Fruit fly (Drosophila melanogaster) whole organism, embryonic: Measurements from ENCODE around the gene CG13075.

Experiments used
- Asciz ChIP-seq: fragments of 200-800 bp; sonication (Bioruptor generic); optimal IDR thresholded peaks from 2 replicates; lab custom pipeline; 2017; ENCODE audit warnings: missing biosample characterization, mild to moderate bottlenecking, missing genetic modification characterization, missing genetic modification reagents
- Atf6 ChIP-seq: fragments of 200-800 bp; sonication (Bioruptor generic); IDR thresholded peaks from 2 replicates; pipeline ENCODE4 v1.3.6; 2022; ENCODE audit warnings: missing biosample characterization, missing genetic modification characterization
- CG10147 ChIP-seq: fragments of 200-800 bp; sonication (Bioruptor generic); optimal IDR thresholded peaks from 2 replicates; lab custom pipeline; 2019; ENCODE audit warnings: missing biosample characterization, mild to moderate bottlenecking, missing genetic modification characterization, moderate library complexity
- CG10209 ChIP-seq: fragments of 200-800 bp; sonication (Bioruptor generic); optimal IDR thresholded peaks from 3 replicates; lab custom pipeline; 2017; ENCODE audit warnings: missing biosample characterization, mild to moderate bottlenecking, missing genetic modification characterization, missing genetic modification reagents
- CG10274 ChIP-seq: fragments of 200-800 bp; sonication (Bioruptor generic); optimal IDR thresholded peaks from 3 replicates; lab custom pipeline; 2017; ENCODE audit warnings: missing biosample characterization, mild to moderate bottlenecking, missing genetic modification characterization
- CG11723 ChIP-seq: fragments of 200-800 bp; sonication (Bioruptor generic); optimal IDR thresholded peaks from 2 replicates; lab custom pipeline; 2017; ENCODE audit warnings: missing biosample characterization, mild to moderate bottlenecking, missing genetic modification characterization
- CG12155 ChIP-seq: fragments of 200-800 bp; sonication (Bioruptor generic); optimal IDR thresholded peaks from 3 replicates; lab custom pipeline; 2016; ENCODE audit warnings: missing biosample characterization, missing genetic modification characterization
- CG12219 ChIP-seq: fragments of 200-800 bp; sonication (Bioruptor generic); optimal IDR thresholded peaks from 3 replicates; lab custom pipeline; 2018; ENCODE audit warnings: missing biosample characterization, mild to moderate bottlenecking, missing genetic modification characterization
- CG1233 ChIP-seq: fragments of 200-800 bp; sonication (Bioruptor generic); optimal IDR thresholded peaks from 4 replicates; lab custom pipeline; 2018; ENCODE audit warnings: missing biosample characterization, mild to moderate bottlenecking, missing genetic modification characterization
- CG12769 ChIP-seq: fragments of 200-800 bp; sonication (Bioruptor generic); optimal IDR thresholded peaks from 2 replicates; lab custom pipeline; 2019; ENCODE audit warnings: missing biosample characterization, mild to moderate bottlenecking, missing genetic modification characterization, moderate library complexity
- CG13287 ChIP-seq: fragments of 200-800 bp; sonication (Bioruptor generic); IDR thresholded peaks from 2 replicates; pipeline ENCODE4 v1.3.6; 2022; ENCODE audit warnings: missing biosample characterization, missing genetic modification characterization; ENCODE audit not compliant: partially characterized antibody
- CG13894 ChIP-seq: fragments of 200-800 bp; sonication (Bioruptor generic); optimal IDR thresholded peaks from 3 replicates; lab custom pipeline; 2018; ENCODE audit warnings: missing biosample characterization, mild to moderate bottlenecking, missing genetic modification characterization, moderate library complexity
- CG15011 ChIP-seq: fragments of 200-800 bp; sonication (Bioruptor generic); optimal IDR thresholded peaks from 3 replicates; lab custom pipeline; 2018; ENCODE audit warnings: missing biosample characterization, mild to moderate bottlenecking, missing genetic modification characterization
- CG16779 ChIP-seq: fragments of 200-800 bp; sonication (Bioruptor generic); IDR thresholded peaks from 2 replicates; pipeline ENCODE4 v1.3.6; 2022; ENCODE audit warnings: missing biosample characterization, missing genetic modification characterization
- CG18011 ChIP-seq: fragments of 200-800 bp; sonication (Bioruptor generic); optimal IDR thresholded peaks from 2 replicates; lab custom pipeline; 2017; ENCODE audit warnings: missing biosample characterization, missing genetic modification characterization, mild to moderate bottlenecking, moderate library complexity, missing genotype
- CG18599 ChIP-seq: fragments of 200-800 bp; sonication (Bioruptor generic); optimal IDR thresholded peaks from 3 replicates; lab custom pipeline; 2017; ENCODE audit warnings: missing biosample characterization, missing genetic modification characterization, mild to moderate bottlenecking, moderate library complexity, missing genetic modification reagents
- CG2712 ChIP-seq: fragments of 200-800 bp; optimal IDR thresholded peaks from 3 replicates; lab custom pipeline; 2019; ENCODE audit warnings: missing biosample characterization, mild to moderate bottlenecking, missing genetic modification characterization, moderate library complexity
- CG3065 ChIP-seq: fragments of 200-800 bp; sonication (Bioruptor generic); optimal IDR thresholded peaks from 2 replicates; lab custom pipeline; 2016; ENCODE audit warnings: missing biosample characterization, missing genetic modification characterization
- CG4404 ChIP-seq: fragments of 200-800 bp; sonication (Bioruptor generic); IDR thresholded peaks from 2 replicates; pipeline ENCODE4 v1.3.6; 2022; ENCODE audit warnings: missing biosample characterization, missing genetic modification characterization
- CG5953 ChIP-seq: fragments of 200-800 bp; sonication (Bioruptor generic); IDR thresholded peaks from 2 replicates; pipeline ENCODE4 v1.3.6; 2022; ENCODE audit warnings: missing biosample characterization, missing genetic modification characterization
- CG6654 ChIP-seq: fragments of 200-800 bp; sonication (Bioruptor generic); optimal IDR thresholded peaks from 2 replicates; lab custom pipeline; 2017; ENCODE audit warnings: missing biosample characterization, mild to moderate bottlenecking, missing genetic modification characterization
- CG7556 ChIP-seq: fragments of 200-800 bp; sonication (Bioruptor generic); optimal IDR thresholded peaks from 2 replicates; lab custom pipeline; 2017; ENCODE audit warnings: missing biosample characterization, mild to moderate bottlenecking, missing genetic modification characterization
- CoRest ChIP-seq: fragments of 200-800 bp; sonication (Bioruptor generic); optimal IDR thresholded peaks from 3 replicates; lab custom pipeline; 2018; ENCODE audit warnings: missing biosample characterization, mild to moderate bottlenecking, missing genetic modification characterization, moderate library complexity
- HLHmδ ChIP-seq: fragments of 200-800 bp; sonication (Bioruptor generic); optimal IDR thresholded peaks from 2 replicates; lab custom pipeline; 2018; ENCODE audit warnings: missing biosample characterization, mild to moderate bottlenecking, missing genetic modification characterization, moderate library complexity
- Hr51 ChIP-seq, 2 experiments: fragments of 200-800 bp; sonication (Bioruptor generic); optimal IDR thresholded peaks; 2 replicates in 1 of 2; 3 replicates in 1 of 2; lab custom pipeline; 2016 to 2018; ENCODE audit warnings: missing biosample characterization in 2 of 2, missing genetic modification characterization in 2 of 2, mild to moderate bottlenecking in 1 of 2, moderate library complexity in 1 of 2
- Mes4 ChIP-seq: fragments of 200-800 bp; sonication (Bioruptor generic); optimal IDR thresholded peaks from 2 replicates; lab custom pipeline; 2016; ENCODE audit warnings: missing biosample characterization, missing genetic modification characterization
- Neu2 ChIP-seq: fragments of 200-800 bp; sonication (Bioruptor generic); optimal IDR thresholded peaks from 3 replicates; lab custom pipeline; 2016; ENCODE audit warnings: missing biosample characterization, missing genetic modification characterization, borderline replicate concordance
- Oaz ChIP-seq: fragments of 200-800 bp; sonication (Bioruptor generic); IDR thresholded peaks from 2 replicates; pipeline ENCODE4 v1.3.6; 2022; ENCODE audit warnings: missing biosample characterization, missing genetic modification characterization
- Optix ChIP-seq: fragments of 200-800 bp; sonication (Bioruptor generic); IDR thresholded peaks from 3 replicates; pipeline ENCODE4 v1.3.6; 2022; ENCODE audit warnings: missing biosample characterization, missing genetic modification characterization
- Rx ChIP-seq: fragments of 200-800 bp; sonication (Bioruptor generic); IDR thresholded peaks from 2 replicates; pipeline ENCODE4 v1.3.6; 2022; ENCODE audit warnings: missing biosample characterization, missing genetic modification characterization
- Tbp ChIP-seq: fragments of >200 bp; optimal IDR thresholded peaks from 2 replicates; lab custom pipeline; 2018; ENCODE audit warnings: missing biosample characterization, missing genetic modification characterization
- Vsx1 ChIP-seq: fragments of 200-800 bp; sonication (Bioruptor generic); optimal IDR thresholded peaks from 2 replicates; lab custom pipeline; 2017; ENCODE audit warnings: missing biosample characterization, mild to moderate bottlenecking, missing genetic modification characterization, missing genetic modification reagents
- Xbp1 ChIP-seq: fragments of 200-800 bp; sonication (Bioruptor generic); optimal IDR thresholded peaks from 3 replicates; lab custom pipeline; 2016; ENCODE audit warnings: missing biosample characterization, mild to moderate bottlenecking, missing genetic modification characterization
- YL-1 ChIP-seq: fragments of 200-800 bp; sonication (Bioruptor generic); optimal IDR thresholded peaks from 3 replicates; lab custom pipeline; 2017; ENCODE audit warnings: missing biosample characterization, mild to moderate bottlenecking, missing genetic modification characterization
- btn ChIP-seq: fragments of 200-800 bp; sonication (Bioruptor generic); optimal IDR thresholded peaks from 2 replicates; lab custom pipeline; 2016; ENCODE audit warnings: missing biosample characterization, missing genetic modification characterization
- cwo ChIP-seq: fragments of 200-800 bp; sonication (Bioruptor generic); optimal IDR thresholded peaks from 3 replicates; lab custom pipeline; 2017; ENCODE audit warnings: missing biosample characterization, missing genetic modification characterization, mild to moderate bottlenecking, moderate library complexity, missing genetic modification reagents
- danr ChIP-seq: fragments of 200-800 bp; sonication (Bioruptor generic); IDR thresholded peaks from 2 replicates; pipeline ENCODE4 v1.3.6; 2022; ENCODE audit warnings: missing biosample characterization, missing genetic modification characterization
- gce ChIP-seq: fragments of 200-800 bp; sonication (Bioruptor generic); IDR thresholded peaks from 3 replicates; pipeline ENCODE4 v1.3.6; 2022; ENCODE audit warnings: missing biosample characterization, missing genetic modification characterization
- gcm2 ChIP-seq: fragments of 200-800 bp; sonication (Bioruptor generic); optimal IDR thresholded peaks from 2 replicates; lab custom pipeline; 2016; ENCODE audit warnings: missing biosample characterization, missing genetic modification characterization
- hbn ChIP-seq: fragments of 200-800 bp; sonication (Bioruptor generic); IDR thresholded peaks from 2 replicates; pipeline ENCODE4 v1.3.6; 2022; ENCODE audit warnings: missing biosample characterization, missing genetic modification characterization; ENCODE audit not compliant: partially characterized antibody
- lab ChIP-seq: fragments of 200-800 bp; sonication (Bioruptor generic); optimal IDR thresholded peaks from 3 replicates; lab custom pipeline; 2017; ENCODE audit warnings: missing biosample characterization, missing genetic modification characterization, mild to moderate bottlenecking, moderate library complexity, missing genetic modification reagents
- oc ChIP-seq: fragments of 200-800 bp; sonication (Bioruptor generic); optimal IDR thresholded peaks from 2 replicates; lab custom pipeline; 2018; ENCODE audit warnings: missing biosample characterization, mild to moderate bottlenecking, missing genetic modification characterization, moderate library complexity
- p53 ChIP-seq: fragments of 200-800 bp; sonication (Bioruptor generic); optimal IDR thresholded peaks from 2 replicates; lab custom pipeline; 2016; ENCODE audit warnings: missing biosample characterization, missing genetic modification characterization
- pros ChIP-seq: fragments of 200-800 bp; sonication (Bioruptor generic); optimal IDR thresholded peaks from 3 replicates; lab custom pipeline; 2019; ENCODE audit warnings: missing biosample characterization, mild to moderate bottlenecking, missing genetic modification characterization, moderate library complexity
- ro ChIP-seq: fragments of 200-800 bp; sonication (Bioruptor generic); IDR thresholded peaks from 2 replicates; pipeline ENCODE4 v1.3.6; 2022; ENCODE audit warnings: missing biosample characterization, missing genetic modification characterization
- seq ChIP-seq: fragments of 200-800 bp; sonication (Bioruptor generic); IDR thresholded peaks from 2 replicates; pipeline ENCODE4 v1.3.6; 2022; ENCODE audit warnings: missing biosample characterization, missing genetic modification characterization
- so ChIP-seq: fragments of 200-800 bp; sonication (Bioruptor generic); IDR thresholded peaks from 3 replicates; pipeline ENCODE4 v1.3.6; 2022; ENCODE audit warnings: missing biosample characterization, missing genetic modification characterization
- vfl ChIP-seq: fragments of 200-800 bp; sonication (Bioruptor generic); optimal IDR thresholded peaks from 2 replicates; lab custom pipeline; 2016; ENCODE audit warnings: missing biosample characterization, missing genetic modification characterization
- vvl ChIP-seq: fragments of 200-800 bp; sonication (Bioruptor generic); IDR thresholded peaks from 2 replicates; pipeline ENCODE4 v1.3.6; 2022; ENCODE audit warnings: missing biosample characterization, missing genetic modification characterization
- wor ChIP-seq: fragments of 200-800 bp; sonication (Bioruptor generic); IDR thresholded peaks from 2 replicates; pipeline ENCODE4 v1.3.6; 2022; ENCODE audit warnings: missing biosample characterization, missing genetic modification characterization

Gene CG13075

DNA sequence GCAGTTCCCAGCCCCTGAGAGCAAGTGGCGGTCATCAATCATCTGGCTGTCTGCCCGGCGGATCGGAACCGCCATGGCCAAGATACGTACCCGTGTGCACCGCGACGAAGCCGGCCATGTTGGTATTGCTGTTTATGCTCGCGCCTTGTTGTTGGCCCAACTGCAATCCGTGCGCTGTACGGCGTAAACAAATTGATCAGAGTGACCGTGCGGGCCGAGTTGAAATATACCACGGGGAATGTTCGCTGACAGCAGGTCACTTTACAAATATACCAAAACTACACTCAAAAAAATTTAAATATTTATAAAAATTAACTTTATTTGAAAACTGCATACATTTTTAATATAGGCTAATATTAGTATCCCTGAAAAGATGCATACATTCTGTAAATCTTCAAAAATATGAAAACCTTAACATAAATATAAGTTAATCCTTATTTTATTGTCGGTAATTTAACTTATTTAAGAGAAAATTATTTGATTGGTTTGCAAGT is 3.6 kb downstream of the CG13075 start, which contains the start of gene Tasp1 (continued):
- TF ChIP-seq oc (tag; lab: Kevin White, UChicago) (no peak), cwo (no peak), Tbp (no peak), CG1233 (GFP tag; lab: Kevin White, UChicago) (peak; percentile 48), CG12219 (GFP tag; lab: Kevin White, UChicago) (no peak), Neu2 (GFP tag; lab: Kevin White, UChicago) (no peak), CG13894 (no peak), Mes4 (GFP tag; lab: Kevin White, UChicago) (no peak), CG6654 (GFP tag; lab: Kevin White, UChicago) (no peak), Atf6 (peak; percentile 74), so (GFP tag; lab: Robert Waterston, UW) (peak; percentile 61; the same call in 1 of the 3 replicates), btn (no peak), HLHmδ (GFP tag; lab: Kevin White, UChicago) (peak; percentile 41), CG2712 (tag; lab: Kevin White, UChicago) (peak; percentile 83), Xbp1 (GFP tag; lab: Kevin White, UChicago) (peak; percentile 66), ro (GFP tag; lab: Robert Waterston, UW) (0 out of 2 replicates have a peak, but pooled peaks have one; percentile 32), CG3065 (GFP tag; lab: Kevin White, UChicago) (no peak), pros (GFP tag; lab: Kevin White, UChicago) (no peak), danr (GFP tag; lab: Robert Waterston, UW) (no peak), CG10147 (no peak), CG7556 (GFP tag; lab: Kevin White, UChicago) (no peak), Hr51 (GFP tag; optimal IDR thresholded peaks at IDR 0.05; lab: Kevin White, UChicago) (peak in 1 of 2 experiments; percentile 4), p53 (GFP tag; lab: Kevin White, UChicago) (no peak), CG10274 (GFP tag; lab: Kevin White, UChicago) (no peak), lab (peak; percentile 76), Vsx1 (GFP tag; lab: Kevin White, UChicago) (no peak), CG12769 (tag; lab: Kevin White, UChicago) (no peak), gcm2 (GFP tag; lab: Kevin White, UChicago) (no peak), CG5953 (GFP tag; lab: Robert Waterston, UW) (no peak), Oaz (GFP tag; lab: Robert Waterston, UW) (peak; percentile 51; the same call in 1 of the 2 replicates), CG10209 (peak; percentile 34), CG18011 (GFP tag; lab: Kevin White, UChicago) (no peak), CG11723 (GFP tag; lab: Kevin White, UChicago) (no peak), Rx (no peak), Optix (GFP tag; lab: Robert Waterston, UW) (no peak), gce (GFP tag; lab: Robert Waterston, UW) (peak; percentile 50; the same call in 1 of the 3 replicates), vvl (peak; percentile 86), CG13287 (GFP tag; lab: Robert Waterston, UW) (peak; percentile 46; the same call in 1 of the 2 replicates), CG12155 (peak; percentile 59), vfl (GFP tag; lab: Kevin White, UChicago) (peak; percentile 48), CoRest (tag; lab: Kevin White, UChicago) (peak; percentile 82), CG4404 (no peak), wor (GFP tag; lab: Robert Waterston, UW) (peak; percentile 10; the same call in 1 of the 2 replicates), Asciz (GFP tag; lab: Kevin White, UChicago) (no peak), CG18599 (GFP tag; lab: Kevin White, UChicago) (peak; percentile 54), YL-1 (GFP tag; lab: Kevin White, UChicago) (peak; percentile 48), seq (GFP tag; lab: Robert Waterston, UW) (no peak), hbn (GFP tag; lab: Robert Waterston, UW) (peak; percentile 23; the same call in 1 of the 2 replicates), CG16779 (GFP tag; lab: Robert Waterston, UW) (no peak), CG15011 (GFP tag; lab: Kevin White, UChicago) (no peak)
